Fruit fly (Drosophila melanogaster) whole organism, embryonic: Measurements from ENCODE around the gene Svil.

Source experiments
- Blimp-1 ChIP-seq: fragments of 200-800 bp; sonication (Bioruptor generic); optimal IDR thresholded peaks from 3 replicates; lab custom pipeline; 2018; ENCODE audit warnings: missing biosample characterization, missing genetic modification characterization, mild to moderate bottlenecking, moderate library complexity, missing genetic modification reagents
- BtbVII ChIP-seq: fragments of 200-800 bp; sonication (Bioruptor generic); optimal IDR thresholded peaks from 3 replicates; lab custom pipeline; 2017; ENCODE audit warnings: missing biosample characterization, mild to moderate bottlenecking, missing genetic modification characterization
- CG10147 ChIP-seq: fragments of 200-800 bp; sonication (Bioruptor generic); optimal IDR thresholded peaks from 2 replicates; lab custom pipeline; 2019; ENCODE audit warnings: missing biosample characterization, mild to moderate bottlenecking, missing genetic modification characterization, moderate library complexity
- CG10959 ChIP-seq: fragments of 200-800 bp; sonication (Bioruptor generic); IDR thresholded peaks from 2 replicates; pipeline ENCODE4 v1.3.6; 2022; ENCODE audit warnings: missing biosample characterization, missing genetic modification characterization
- CG11085 ChIP-seq: fragments of 200-800 bp; sonication (Bioruptor generic); IDR thresholded peaks from 2 replicates; pipeline ENCODE4 v1.3.6; 2022; ENCODE audit warnings: missing biosample characterization, missing genetic modification characterization
- CG12219 ChIP-seq: fragments of 200-800 bp; sonication (Bioruptor generic); optimal IDR thresholded peaks from 3 replicates; lab custom pipeline; 2018; ENCODE audit warnings: missing biosample characterization, mild to moderate bottlenecking, missing genetic modification characterization
- CG12391 ChIP-seq: fragments of 200-800 bp; sonication (Bioruptor generic); optimal IDR thresholded peaks from 3 replicates; lab custom pipeline; 2018; ENCODE audit warnings: missing biosample characterization, mild to moderate bottlenecking, missing genetic modification characterization, moderate library complexity
- CG14965 ChIP-seq: fragments of 200-800 bp; sonication (Bioruptor generic); optimal IDR thresholded peaks from 2 replicates; lab custom pipeline; 2016; ENCODE audit warnings: missing biosample characterization, missing genetic modification characterization, borderline replicate concordance
- CG1602 ChIP-seq: fragments of 200-800 bp; sonication (Bioruptor generic); optimal IDR thresholded peaks from 3 replicates; lab custom pipeline; 2016; ENCODE audit warnings: missing biosample characterization, missing genetic modification characterization
- CG1792 ChIP-seq: fragments of 200-800 bp; sonication (Bioruptor generic); optimal IDR thresholded peaks from 2 replicates; lab custom pipeline; 2016; ENCODE audit warnings: missing biosample characterization, missing genetic modification characterization
- CG30403 ChIP-seq: fragments of 200-800 bp; sonication (Bioruptor generic); optimal IDR thresholded peaks from 3 replicates; lab custom pipeline; 2016; ENCODE audit warnings: missing biosample characterization, missing genetic modification characterization
- CG3065 ChIP-seq: fragments of 200-800 bp; sonication (Bioruptor generic); optimal IDR thresholded peaks from 2 replicates; lab custom pipeline; 2016; ENCODE audit warnings: missing biosample characterization, missing genetic modification characterization
- CG32772 ChIP-seq: fragments of 200-800 bp; sonication (Bioruptor generic); IDR thresholded peaks from 2 replicates; pipeline ENCODE4 v1.3.6; 2022; ENCODE audit warnings: missing biosample characterization, missing genetic modification characterization
- CG34376 ChIP-seq: fragments of 200-800 bp; sonication (Bioruptor generic); optimal IDR thresholded peaks from 2 replicates; lab custom pipeline; 2018; ENCODE audit warnings: missing biosample characterization, mild to moderate bottlenecking, missing genetic modification characterization
- CG6683 ChIP-seq: fragments of 200-800 bp; sonication (Bioruptor generic); optimal IDR thresholded peaks from 2 replicates; lab custom pipeline; 2017; ENCODE audit warnings: missing biosample characterization, mild to moderate bottlenecking, missing genetic modification characterization, missing genetic modification reagents
- CG7372 ChIP-seq: fragments of 200-800 bp; sonication (Bioruptor generic); IDR thresholded peaks from 2 replicates; pipeline ENCODE4 v1.3.6; 2022; ENCODE audit warnings: missing biosample characterization, missing genetic modification characterization
- CG8388 ChIP-seq: fragments of 200-800 bp; sonication (Bioruptor generic); optimal IDR thresholded peaks from 2 replicates; lab custom pipeline; 2019; ENCODE audit warnings: missing biosample characterization, mild to moderate bottlenecking, missing genetic modification characterization, moderate library complexity
- Chrac-16 ChIP-seq: fragments of 200-800 bp; sonication (Bioruptor generic); optimal IDR thresholded peaks from 3 replicates; lab custom pipeline; 2016; ENCODE audit warnings: missing biosample characterization, missing genetic modification characterization
- Dad ChIP-seq: fragments of 200-800 bp; sonication (Bioruptor generic); optimal IDR thresholded peaks from 3 replicates; lab custom pipeline; 2016; ENCODE audit warnings: missing biosample characterization, missing genetic modification characterization
- Dip2 ChIP-seq: fragments of 200-800 bp; sonication (Bioruptor generic); IDR thresholded peaks from 2 replicates; pipeline ENCODE4 v1.3.6; 2022; ENCODE audit warnings: missing biosample characterization, missing genetic modification characterization
- E2f2 ChIP-seq: fragments of 200-800 bp; sonication (Bioruptor generic); IDR thresholded peaks from 2 replicates; pipeline ENCODE4 v1.3.6; 2022; ENCODE audit warnings: missing biosample characterization, missing genetic modification characterization
- Fer2 ChIP-seq: fragments of 200-800 bp; sonication (Bioruptor generic); optimal IDR thresholded peaks from 2 replicates; lab custom pipeline; 2018; ENCODE audit warnings: missing biosample characterization, mild to moderate bottlenecking, missing genetic modification characterization, moderate library complexity
- HmgZ ChIP-seq: fragments of 200-800 bp; sonication (Bioruptor generic); optimal IDR thresholded peaks from 2 replicates; lab custom pipeline; 2018; ENCODE audit warnings: missing biosample characterization, mild to moderate bottlenecking, missing genetic modification characterization
- Hmr ChIP-seq: fragments of 200-800 bp; sonication (Bioruptor generic); optimal IDR thresholded peaks from 3 replicates; lab custom pipeline; 2017; ENCODE audit warnings: mild to moderate bottlenecking, missing biosample characterization, missing genetic modification reagents, missing genetic modification characterization
- Hsf ChIP-seq: fragments of 200-800 bp; sonication (Bioruptor generic); optimal IDR thresholded peaks from 3 replicates; lab custom pipeline; 2016; ENCODE audit warnings: missing biosample characterization, missing genetic modification characterization
- Jarid2 ChIP-seq: fragments of 200-800 bp; sonication (Bioruptor generic); optimal IDR thresholded peaks from 3 replicates; lab custom pipeline; 2017; ENCODE audit warnings: mild to moderate bottlenecking, missing biosample characterization, missing genetic modification reagents, missing genetic modification characterization
- NfI ChIP-seq: fragments of 200-800 bp; sonication (Bioruptor generic); optimal IDR thresholded peaks from 3 replicates; lab custom pipeline; 2018; ENCODE audit warnings: missing biosample characterization, mild to moderate bottlenecking, missing genetic modification characterization, moderate library complexity
- Optix ChIP-seq: fragments of 200-800 bp; sonication (Bioruptor generic); IDR thresholded peaks from 3 replicates; pipeline ENCODE4 v1.3.6; 2022; ENCODE audit warnings: missing biosample characterization, missing genetic modification characterization
- Sin3A ChIP-seq: fragments of >200 bp; optimal IDR thresholded peaks from 2 replicates; lab custom pipeline; 2018
- Sox100B ChIP-seq: fragments of 200-800 bp; sonication (Bioruptor generic); optimal IDR thresholded peaks from 3 replicates; lab custom pipeline; 2018; ENCODE audit warnings: missing biosample characterization, mild to moderate bottlenecking, missing genetic modification characterization
- Xrp1 ChIP-seq: fragments of 200-800 bp; sonication (Bioruptor generic); IDR thresholded peaks from 2 replicates; pipeline ENCODE4 v1.3.6; 2022; ENCODE audit warnings: missing biosample characterization, missing genetic modification characterization
- az2 ChIP-seq: fragments of 200-800 bp; sonication (Bioruptor generic); optimal IDR thresholded peaks from 3 replicates; lab custom pipeline; 2016; ENCODE audit warnings: missing biosample characterization, missing genetic modification characterization
- bcd ChIP-seq: fragments of 200-800 bp; sonication (Bioruptor generic); optimal IDR thresholded peaks from 2 replicates; lab custom pipeline; 2017; ENCODE audit warnings: missing biosample characterization, mild to moderate bottlenecking, missing genetic modification characterization
- bigmax ChIP-seq: fragments of 200-800 bp; sonication (Bioruptor generic); optimal IDR thresholded peaks from 2 replicates; lab custom pipeline; 2018; ENCODE audit warnings: missing biosample characterization, mild to moderate bottlenecking, missing genetic modification characterization
- caup ChIP-seq: fragments of 200-800 bp; sonication (Bioruptor generic); optimal IDR thresholded peaks from 3 replicates; lab custom pipeline; 2017; ENCODE audit warnings: missing biosample characterization, mild to moderate bottlenecking, missing genetic modification characterization, moderate library complexity; ENCODE audit not compliant: severe bottlenecking
- crp ChIP-seq, 2 experiments: fragments of 200-800 bp; sonication (Bioruptor generic); optimal IDR thresholded peaks; 2 replicates in 1 of 2; 3 replicates in 1 of 2; lab custom pipeline; 2017; ENCODE audit warnings: missing biosample characterization in 2 of 2, missing genetic modification characterization in 2 of 2, mild to moderate bottlenecking in 1 of 2, moderate library complexity in 1 of 2
- cwo ChIP-seq: fragments of 200-800 bp; sonication (Bioruptor generic); optimal IDR thresholded peaks from 3 replicates; lab custom pipeline; 2017; ENCODE audit warnings: missing biosample characterization, missing genetic modification characterization, mild to moderate bottlenecking, moderate library complexity, missing genetic modification reagents
- exex ChIP-seq: fragments of 200-800 bp; sonication (Bioruptor generic); optimal IDR thresholded peaks from 4 replicates; lab custom pipeline; 2018; ENCODE audit warnings: missing biosample characterization, mild to moderate bottlenecking, missing genetic modification characterization, moderate library complexity
- ind ChIP-seq: fragments of 200-800 bp; sonication (Bioruptor generic); optimal IDR thresholded peaks from 3 replicates; lab custom pipeline; 2016; ENCODE audit warnings: missing biosample characterization, missing genetic modification characterization
- jumu ChIP-seq: fragments of 200-800 bp; sonication (Bioruptor generic); optimal IDR thresholded peaks from 3 replicates; lab custom pipeline; 2016; ENCODE audit warnings: missing biosample characterization, missing genetic modification characterization
- kah ChIP-seq: fragments of 200-800 bp; sonication (Bioruptor generic); optimal IDR thresholded peaks from 2 replicates; lab custom pipeline; 2018; ENCODE audit warnings: missing biosample characterization, mild to moderate bottlenecking, missing genetic modification characterization
- lilli ChIP-seq: fragments of 200-800 bp; sonication (Bioruptor generic); optimal IDR thresholded peaks from 3 replicates; lab custom pipeline; 2016; ENCODE audit warnings: missing biosample characterization, missing genetic modification characterization
- mam ChIP-seq: fragments of 200-800 bp; sonication (Bioruptor generic); optimal IDR thresholded peaks from 3 replicates; lab custom pipeline; 2016; ENCODE audit warnings: missing biosample characterization, missing genetic modification characterization
- mirr ChIP-seq: fragments of 200-800 bp; sonication (Bioruptor generic); optimal IDR thresholded peaks from 3 replicates; lab custom pipeline; 2018; ENCODE audit warnings: missing biosample characterization, mild to moderate bottlenecking, missing genetic modification characterization
- phol ChIP-seq: fragments of 200-800 bp; sonication (Bioruptor generic); optimal IDR thresholded peaks from 3 replicates; lab custom pipeline; 2018; ENCODE audit warnings: missing biosample characterization, mild to moderate bottlenecking, missing genetic modification characterization, moderate library complexity
- ranshi ChIP-seq: fragments of 200-800 bp; sonication (Bioruptor generic); IDR thresholded peaks from 2 replicates; pipeline ENCODE4 v1.3.6; 2022; ENCODE audit warnings: missing biosample characterization, missing genetic modification characterization
- scrt ChIP-seq: fragments of 200-800 bp; sonication (Bioruptor generic); optimal IDR thresholded peaks from 2 replicates; lab custom pipeline; 2018; ENCODE audit warnings: missing biosample characterization, mild to moderate bottlenecking, missing genetic modification characterization, moderate library complexity
- sens ChIP-seq: fragments of 200-800 bp; sonication (Bioruptor generic); peaks from one replicate; lab custom pipeline; 2016; ENCODE audit warnings: missing biosample characterization, missing genetic modification characterization
- slbo ChIP-seq: fragments of 200-800 bp; sonication (Bioruptor generic); IDR thresholded peaks from 2 replicates; pipeline ENCODE4 v1.3.6; 2022; ENCODE audit warnings: missing biosample characterization, missing genetic modification characterization
- z ChIP-seq: fragments of 200-800 bp; sonication (Bioruptor generic); IDR thresholded peaks from 3 replicates; pipeline ENCODE4 v1.3.6; 2022; ENCODE audit warnings: missing biosample characterization, missing genetic modification characterization

Gene Svil

DNA sequence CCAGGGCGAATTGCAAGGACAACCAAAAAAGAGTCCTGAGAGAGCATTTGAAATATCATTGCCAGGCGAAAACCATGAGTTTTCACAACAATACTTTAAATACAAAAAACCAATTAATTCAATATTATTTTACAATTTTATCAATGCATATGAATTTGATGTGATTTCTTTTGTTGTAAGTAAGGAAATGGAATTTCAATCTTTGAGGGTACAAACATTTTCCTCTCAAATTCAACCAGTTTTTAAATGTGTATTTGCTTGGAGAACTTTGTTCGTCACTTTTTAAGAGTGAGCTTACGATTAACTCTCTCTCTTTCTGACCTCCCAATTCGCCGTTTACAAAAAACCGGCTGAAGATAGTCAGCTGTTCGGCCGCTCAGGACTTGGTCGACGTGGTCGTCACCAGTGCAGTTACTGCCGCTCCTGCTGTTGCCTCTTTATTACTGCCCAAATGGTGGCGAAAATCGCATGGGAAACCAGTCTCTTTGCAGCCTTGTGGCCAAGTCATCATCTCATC, 34.2 kb downstream of the Svil start (continued):
- TF ChIP-seq exex (tag; lab: Kevin White, UChicago) (peak; percentile 33), NfI (peak; percentile 48), sens (GFP tag; lab: Kevin White, UChicago) (peak; percentile 76), az2 (peak; percentile 2), CG12391 (tag; lab: Kevin White, UChicago) (peak; percentile 41), slbo (GFP tag; lab: Robert Waterston, UW) (peak; percentile 60), CG10959 (GFP tag; lab: Robert Waterston, UW) (no peak), Hsf (peak; percentile 36), Sin3A (lab: Kevin White, UChicago) (no peak), Sox100B (GFP tag; lab: Kevin White, UChicago) (peak; percentile 36), Optix (GFP tag; lab: Robert Waterston, UW) (no peak), CG10147 (peak; percentile 65), CG34376 (GFP tag; lab: Kevin White, UChicago) (peak; percentile 42), Dip2 (GFP tag; lab: Robert Waterston, UW) (no peak), Dad (GFP tag; lab: Kevin White, UChicago) (peak; percentile 18), z (no peak), Chrac-16 (peak; percentile 11), cwo (GFP tag; lab: Kevin White, UChicago) (peak; percentile 66), ranshi (GFP tag; lab: Robert Waterston, UW) (0 out of 2 replicates have a peak, but pooled peaks have one; percentile 33), Hmr (GFP tag; lab: Kevin White, UChicago) (peak; percentile 67), scrt (GFP tag; lab: Kevin White, UChicago) (peak; percentile 38), CG30403 (GFP tag; lab: Kevin White, UChicago) (peak; percentile 27), caup (GFP tag; lab: Kevin White, UChicago) (peak; percentile 59), Blimp-1 (GFP tag; lab: Kevin White, UChicago) (peak; percentile 26), CG3065 (GFP tag; lab: Kevin White, UChicago) (no peak), CG1602 (GFP tag; lab: Kevin White, UChicago) (no peak), CG12219 (GFP tag; lab: Kevin White, UChicago) (peak; percentile 16), HmgZ (tag; lab: Kevin White, UChicago) (peak; percentile 24), Fer2 (tag; lab: Kevin White, UChicago) (peak; percentile 18), CG6683 (GFP tag; lab: Kevin White, UChicago) (peak; percentile 44), CG7372 (GFP tag; lab: Robert Waterston, UW) (peak; percentile 32; the same call in 1 of the 2 replicates), E2f2 (peak; percentile 31; the same call in 1 of the 2 replicates), CG14965 (no peak), bigmax (GFP tag; lab: Kevin White, UChicago) (no peak), CG1792 (GFP tag; lab: Kevin White, UChicago) (no peak), ind (GFP tag; lab: Kevin White, UChicago) (peak; percentile 52), jumu (GFP tag; lab: Kevin White, UChicago) (no peak), BtbVII (GFP tag; lab: Kevin White, UChicago) (peak; percentile 48), CG8388 (no peak), CG32772 (GFP tag; lab: Robert Waterston, UW) (peak; percentile 48; the same call in 1 of the 2 replicates), Xrp1 (peak; percentile 36; the same call in 1 of the 2 replicates), lilli (peak; percentile 41), Jarid2 (GFP tag; lab: Kevin White, UChicago) (no peak), mirr (no peak), phol (tag; lab: Kevin White, UChicago) (peak; percentile 20), mam (GFP tag; lab: Kevin White, UChicago) (peak; percentile 28), kah (GFP tag; lab: Kevin White, UChicago) (no peak), bcd (GFP tag; lab: Kevin White, UChicago) (peak; percentile 35), CG11085 (GFP tag; lab: Robert Waterston, UW) (no peak), crp (GFP tag; optimal IDR thresholded peaks at IDR 0.05; lab: Kevin White, UChicago) (no peak)
